Worm (Caenorhabditis elegans) whole organism, early embryonic: ENCODE measurements around the gene C05C12.5.

Experiments used
- B0310.2 ChIP-seq: sonication (generic microtip); optimal IDR thresholded peaks from 2 replicates; lab custom pipeline; 2016; ENCODE audit warnings: mild to moderate bottlenecking, missing genetic modification characterization, missing compliant biosample characterization
- F13C5.2 ChIP-seq: sonication (generic microtip); optimal IDR thresholded peaks from 2 replicates; lab custom pipeline; 2017; ENCODE audit warnings: mild to moderate bottlenecking, missing genetic modification characterization, inconsistent platforms, missing compliant biosample characterization
- aly-1 ChIP-seq: sonication (generic microtip); optimal IDR thresholded peaks from 2 replicates; lab custom pipeline; 2016; ENCODE audit warnings: missing genetic modification characterization, missing compliant biosample characterization
- ama-1 ChIP-seq: fragments of 150-350 bp; optimal IDR thresholded peaks from 2 replicates; lab custom pipeline; 2014
- ceh-13 ChIP-seq: fragments of 200-800 bp; sonication (Bioruptor generic); optimal IDR thresholded peaks from 2 replicates; lab custom pipeline; 2018; ENCODE audit warnings: mild to moderate bottlenecking, missing genetic modification characterization, missing compliant biosample characterization
- ceh-36 ChIP-seq: sonication (generic microtip); optimal IDR thresholded peaks from 2 replicates; lab custom pipeline; 2016; ENCODE audit warnings: missing genetic modification characterization, inconsistent platforms, missing compliant biosample characterization
- ets-7 ChIP-seq: sonication (generic microtip); optimal IDR thresholded peaks from 2 replicates; lab custom pipeline; 2016; ENCODE audit warnings: missing genotype, missing genetic modification characterization, missing compliant biosample characterization
- flt-1 ChIP-seq: fragments of 200-800 bp; sonication (Bioruptor generic); IDR thresholded peaks from 2 replicates; pipeline ENCODE4 v1.3.6; 2022; ENCODE audit warnings: missing genetic modification characterization, missing compliant biosample characterization
- hmbx-1 ChIP-seq: sonication (generic microtip); optimal IDR thresholded peaks from 2 replicates; lab custom pipeline; 2016; ENCODE audit warnings: mild to moderate bottlenecking, missing genetic modification characterization, missing compliant biosample characterization
- hmg-4 ChIP-seq: fragments of 200-800 bp; sonication (Bioruptor generic); optimal IDR thresholded peaks from 2 replicates; lab custom pipeline; 2018; ENCODE audit warnings: mild to moderate bottlenecking, missing genetic modification characterization, missing compliant biosample characterization
- hnd-1 ChIP-seq: sonication (generic microtip); optimal IDR thresholded peaks from 2 replicates; lab custom pipeline; 2016; ENCODE audit warnings: missing genetic modification characterization, missing compliant biosample characterization
- pes-1 ChIP-seq: fragments of 200-800 bp; sonication (Bioruptor generic); IDR thresholded peaks from 2 replicates; pipeline ENCODE4 v1.3.6; 2022; ENCODE audit warnings: missing genetic modification reagents, missing genetic modification characterization, missing compliant biosample characterization
- scrt-1 ChIP-seq: fragments of 200-800 bp; sonication (Bioruptor generic); IDR thresholded peaks from 2 replicates; pipeline ENCODE4 v1.3.6; 2022; ENCODE audit warnings: missing genetic modification characterization, missing compliant biosample characterization
- sea-1 ChIP-seq: fragments of 200-800 bp; sonication (Bioruptor generic); conservative IDR thresholded peaks from 2 replicates; pipeline ENCODE4 v1.3.6; 2022; ENCODE audit warnings: missing genetic modification characterization, missing compliant biosample characterization
- tbx-11 ChIP-seq: fragments of 200-800 bp; sonication (Bioruptor generic); IDR thresholded peaks from 2 replicates; pipeline ENCODE4 v1.3.6; 2022; ENCODE audit warnings: missing genetic modification characterization, missing compliant biosample characterization
- tbx-37 ChIP-seq: fragments of 200-800 bp; sonication (Bioruptor generic); conservative IDR thresholded peaks from 2 replicates; pipeline ENCODE4 v1.3.6; 2022; ENCODE audit warnings: missing genetic modification reagents, missing genetic modification characterization, missing compliant biosample characterization
- tra-4 ChIP-seq: sonication (generic microtip); optimal IDR thresholded peaks from 2 replicates; lab custom pipeline; 2017; ENCODE audit warnings: missing genetic modification characterization, missing compliant biosample characterization

C05C12.5 gene

DNA sequence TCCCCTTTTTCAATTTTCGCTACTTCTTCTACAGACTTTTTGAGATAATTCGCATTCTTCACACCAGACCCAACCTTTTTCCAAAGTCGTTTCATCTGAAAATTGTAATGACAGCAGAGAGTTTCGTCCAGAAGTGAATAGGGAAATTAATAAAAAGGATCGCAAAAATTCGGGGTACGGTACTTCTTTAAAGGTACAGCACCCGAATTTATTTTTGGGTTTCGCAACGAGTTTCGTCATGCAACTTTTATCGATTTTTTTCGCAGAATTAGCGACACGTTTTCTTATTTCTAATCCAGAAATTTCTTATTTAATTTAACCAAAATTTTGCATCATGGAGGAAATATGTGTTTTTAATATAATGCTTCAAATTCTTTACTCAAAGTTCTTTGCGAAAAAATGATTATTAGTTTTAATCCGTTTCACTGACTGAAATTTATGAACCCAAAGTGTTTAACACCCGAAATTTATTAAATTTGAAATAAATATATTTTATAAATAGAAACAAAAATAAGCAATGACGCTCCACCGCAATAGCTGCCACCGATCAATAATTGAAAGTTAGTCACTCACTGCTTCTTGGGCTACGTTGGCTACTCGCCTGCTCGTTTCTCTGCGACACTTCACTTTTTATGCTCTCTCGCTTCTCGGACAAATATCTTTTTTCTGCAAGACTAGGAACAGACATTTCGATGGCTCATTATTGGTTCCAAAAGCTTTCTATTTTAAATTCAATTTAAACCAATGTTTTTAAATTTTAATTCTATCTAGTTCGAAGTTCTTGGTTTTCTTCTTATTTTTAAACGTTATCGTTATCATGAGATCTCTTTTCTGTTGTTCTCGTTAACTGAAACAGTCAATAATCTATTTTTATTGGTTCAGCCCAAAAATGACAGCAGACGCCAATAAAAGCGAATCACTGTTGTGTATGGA is 37.4 kb upstream of the C05C12.5 start, which contains the start of the genes B0035.15 and dnj-1:
TSS of gene B0035.15 (minus strand) at position 99 of the 933 bp plus-strand sequence.
TSS of gene dnj-1 (plus strand) at position 883 of the 933 bp plus-strand sequence.
- TF ChIP-seq flt-1 (GFP tag; lab: Robert Waterston, UW) (no peak), hmg-4 (GFP tag; lab: Kevin White, UChicago) (no peak), B0310.2 (tag; lab: Kevin White, UChicago) (no peak), tbx-37 (GFP tag; lab: Robert Waterston, UW) (no peak), tbx-11 (no peak), hmbx-1 (tag; lab: Kevin White, UChicago) (no peak), ama-1 (lab: Kevin White, UChicago) (no peak), sea-1 (GFP tag; lab: Robert Waterston, UW) (no peak), ets-7 (tag; lab: Kevin White, UChicago) (no peak), hnd-1 (no peak), tra-4 (tag; lab: Kevin White, UChicago) (no peak)

DNA sequence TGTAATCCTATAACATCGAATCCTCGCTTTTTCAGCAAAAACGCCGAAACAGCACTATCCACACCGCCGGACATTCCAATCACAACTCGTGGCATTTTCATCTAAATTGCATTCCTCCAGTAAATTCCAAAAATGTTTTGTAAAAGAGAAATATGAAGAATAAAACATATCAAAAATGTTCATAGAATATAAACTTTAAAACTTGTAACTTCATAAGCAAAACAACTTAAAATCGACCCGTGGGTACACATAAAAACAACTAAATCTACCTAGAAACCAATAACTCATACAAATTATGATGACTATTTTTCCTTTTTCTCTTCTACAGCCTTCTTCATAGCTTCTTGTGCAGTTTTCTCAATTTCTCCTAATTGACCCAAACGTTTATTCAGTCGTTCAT is 35.8 kb upstream of the C05C12.5 start, which contains the start of gene mttu-1:
TSS of gene mttu-1 (minus strand) at position 101 of the 400 bp plus-strand sequence.
- TF ChIP-seq ceh-36: no peak
- no peak for TF ChIP-seq hmbx-1 (tag; lab: Kevin White, UChicago)
- no peak for TF ChIP-seq hnd-1
- no peak for TF ChIP-seq ama-1 (lab: Kevin White, UChicago)
- TF ChIP-seq aly-1: no peak
- no peak for TF ChIP-seq tbx-37 (GFP tag; lab: Robert Waterston, UW)
- TF ChIP-seq tra-4 (tag; lab: Kevin White, UChicago): no peak
- no peak for TF ChIP-seq hmg-4 (GFP tag; lab: Kevin White, UChicago)
- TF ChIP-seq tbx-11: no peak
- no peak for TF ChIP-seq F13C5.2 (tag; lab: Kevin White, UChicago)
- no peak for TF ChIP-seq flt-1 (GFP tag; lab: Robert Waterston, UW)
- TF ChIP-seq scrt-1 (GFP tag; lab: Robert Waterston, UW): no peak
- no peak for TF ChIP-seq pes-1 (GFP tag; lab: Robert Waterston, UW)
- no peak for TF ChIP-seq sea-1 (GFP tag; lab: Robert Waterston, UW)
- TF ChIP-seq ceh-13 (GFP tag; lab: Kevin White, UChicago): no peak
- TF ChIP-seq B0310.2 (tag; lab: Kevin White, UChicago): no peak
- no peak for TF ChIP-seq ets-7 (tag; lab: Kevin White, UChicago)

ce11 chrIV:11288965-11289364 is 28.0 kb upstream of the C05C12.5 start:
- TF ChIP-seq hmbx-1 (tag; lab: Kevin White, UChicago) (no peak), hnd-1 (no peak), hmg-4 (GFP tag; lab: Kevin White, UChicago) (no peak), ceh-13 (GFP tag; lab: Kevin White, UChicago) (no peak), F13C5.2 (tag; lab: Kevin White, UChicago) (no peak), scrt-1 (GFP tag; lab: Robert Waterston, UW) (no peak), B0310.2 (tag; lab: Kevin White, UChicago) (no peak), ceh-36 (no peak), flt-1 (GFP tag; lab: Robert Waterston, UW) (no peak), sea-1 (GFP tag; lab: Robert Waterston, UW) (no peak), aly-1 (no peak), ets-7 (tag; lab: Kevin White, UChicago) (no peak), pes-1 (GFP tag; lab: Robert Waterston, UW) (no peak), ama-1 (lab: Kevin White, UChicago) (no peak)

- TF ChIP-seq hmg-4 (GFP tag; lab: Kevin White, UChicago) (no peak), flt-1 (GFP tag; lab: Robert Waterston, UW) (no peak), aly-1 (no peak), sea-1 (GFP tag; lab: Robert Waterston, UW) (no peak), ama-1 (lab: Kevin White, UChicago) (no peak), hmbx-1 (tag; lab: Kevin White, UChicago) (no peak), hnd-1 (no peak), scrt-1 (GFP tag; lab: Robert Waterston, UW) (no peak), ceh-36 (no peak)
Measured at ce11 chrIV:11287511-11287910, 26.5 kb upstream of the C05C12.5 start, which contains the start of gene F54D1.6. Gene F54D1.6 (plus strand): TSS chrIV:11287811.

- no peak for TF ChIP-seq tbx-37 (GFP tag; lab: Robert Waterston, UW)
- TF ChIP-seq hmbx-1 (tag; lab: Kevin White, UChicago): no peak
- TF ChIP-seq pes-1 (GFP tag; lab: Robert Waterston, UW): no peak
- no peak for TF ChIP-seq scrt-1 (GFP tag; lab: Robert Waterston, UW)
- no peak for TF ChIP-seq aly-1
Measured at ce11 chrIV:11286112-11286511, 25.1 kb upstream of the C05C12.5 start.

- no peak for TF ChIP-seq hnd-1
- TF ChIP-seq hmbx-1 (tag; lab: Kevin White, UChicago): no peak
- no peak for TF ChIP-seq ceh-13 (GFP tag; lab: Kevin White, UChicago)
- TF ChIP-seq tra-4 (tag; lab: Kevin White, UChicago): no peak
- no peak for TF ChIP-seq scrt-1 (GFP tag; lab: Robert Waterston, UW)
- no peak for TF ChIP-seq ama-1 (lab: Kevin White, UChicago)
- TF ChIP-seq tbx-11: no peak
- no peak for TF ChIP-seq F13C5.2 (tag; lab: Kevin White, UChicago)
- no peak for TF ChIP-seq flt-1 (GFP tag; lab: Robert Waterston, UW)
- TF ChIP-seq aly-1: no peak
- no peak for TF ChIP-seq tbx-37 (GFP tag; lab: Robert Waterston, UW)
Measured at ce11 chrIV:11285239-11285638, 24.3 kb upstream of the C05C12.5 start.

ce11 chrIV:11284102-11284531 is 23.1 kb upstream of the C05C12.5 start:
- no peak for TF ChIP-seq flt-1 (GFP tag; lab: Robert Waterston, UW)
- no peak for TF ChIP-seq F13C5.2 (tag; lab: Kevin White, UChicago)
- TF ChIP-seq ama-1 (lab: Kevin White, UChicago): no peak
- no peak for TF ChIP-seq hnd-1
- TF ChIP-seq tra-4 (tag; lab: Kevin White, UChicago): no peak
- no peak for TF ChIP-seq pes-1 (GFP tag; lab: Robert Waterston, UW)
- TF ChIP-seq tbx-11: no peak
